Fruit fly (Drosophila melanogaster): ENCODE results near the gene Coq6.

DNA sequence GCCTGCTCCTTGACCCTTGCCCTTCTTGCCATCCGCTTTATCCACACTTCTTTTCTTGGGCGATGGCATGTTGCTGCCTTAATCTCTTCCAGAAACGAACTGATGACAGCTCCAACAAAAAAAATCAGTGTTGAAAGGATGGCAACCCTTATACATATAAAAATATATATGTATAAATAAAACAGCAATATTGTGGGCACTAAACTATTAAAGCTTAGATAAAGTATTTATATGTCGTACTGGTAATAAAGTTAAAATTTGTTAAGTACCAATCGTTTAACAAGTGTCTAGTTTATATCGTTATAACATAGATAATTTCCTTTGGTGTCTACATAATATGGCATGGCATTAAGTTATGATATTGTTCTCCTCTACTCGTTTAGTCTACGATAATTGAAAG lies 4.6 kb upstream of the Coq6 start, which contains the start of gene tomb:
- no peak for TF ChIP-seq Sox15 (GFP tag; optimal IDR thresholded peaks at IDR 0.05)
- TF ChIP-seq OdsH (GFP tag; optimal IDR thresholded peaks at IDR 0.05): no peak
- TF ChIP-seq fd59A (GFP tag; optimal IDR thresholded peaks at IDR 0.05): no peak
- no peak for TF ChIP-seq cyc (GFP tag; optimal IDR thresholded peaks at IDR 0.05)
- no peak for TF ChIP-seq Eip75B (GFP tag; optimal IDR thresholded peaks at IDR 0.05)
- no peak for TF ChIP-seq net (GFP tag; optimal IDR thresholded peaks at IDR 0.05)
- TF ChIP-seq pdm3 (GFP tag; optimal IDR thresholded peaks at IDR 0.05): no peak
- TF ChIP-seq Gug (GFP tag; IDR thresholded peaks at IDR 0.05): no peak
- no peak for TF ChIP-seq topi (GFP tag; optimal IDR thresholded peaks at IDR 0.05)
- TF ChIP-seq CG11902 (GFP tag; optimal IDR thresholded peaks at IDR 0.05): no peak
- TF ChIP-seq Sox102F (GFP tag; optimal IDR thresholded peaks at IDR 0.05): no peak
